Worm (Caenorhabditis elegans) whole organism, L1 larva: Measurements from ENCODE around the gene ceh-40.

ENCODE experiments used
- C16A3.4 ChIP-seq: fragments of 150-350 bp; optimal IDR thresholded peaks from 2 replicates; lab custom pipeline; 2014; ENCODE audit warnings: missing biosample characterization, missing genetic modification characterization
- alr-1 ChIP-seq: fragments of 200-800 bp; sonication (Bioruptor generic); optimal IDR thresholded peaks from 2 replicates; lab custom pipeline; 2018; ENCODE audit warnings: borderline replicate concordance, mild to moderate bottlenecking, missing genetic modification characterization, missing compliant biosample characterization
- ama-1 ChIP-seq: fragments of 150-350 bp; optimal IDR thresholded peaks from 2 replicates; lab custom pipeline; 2014
- blmp-1 ChIP-seq: fragments of 150-350 bp; optimal IDR thresholded peaks from 2 replicates; lab custom pipeline; 2014; ENCODE audit warnings: missing biosample characterization, missing genetic modification characterization
- ceh-63 ChIP-seq: fragments of 200-800 bp; sonication (Bioruptor generic); optimal IDR thresholded peaks from 2 replicates; lab custom pipeline; 2018; ENCODE audit warnings: mild to moderate bottlenecking, missing genetic modification characterization, missing compliant biosample characterization
- ceh-82 ChIP-seq, 3 experiments: fragments of 150-350 bp in 1 of 3; sonication (generic microtip) in 2 of 3; optimal IDR thresholded peaks; 2 replicates each; lab custom pipeline; 2014 to 2017; ENCODE audit warnings: missing biosample characterization in 3 of 3, missing genetic modification characterization in 3 of 3
- ces-1 ChIP-seq: fragments of 150-350 bp; optimal IDR thresholded peaks from 2 replicates; lab custom pipeline; 2014; ENCODE audit warnings: missing biosample characterization, missing genetic modification reagents, missing genetic modification characterization
- dpl-1 ChIP-seq, 3 experiments: fragments of 150-350 bp in 2 of 3; sonication (generic microtip) in 1 of 3; optimal IDR thresholded peaks; 2 replicates each; lab custom pipeline; 2014 to 2017; ENCODE audit warnings: missing biosample characterization in 3 of 3, missing genetic modification characterization in 3 of 3, missing genetic modification reagents in 3 of 3
- dsc-1 ChIP-seq: sonication (generic microtip); optimal IDR thresholded peaks from 2 replicates; lab custom pipeline; 2016; ENCODE audit warnings: mild to moderate bottlenecking, missing genetic modification characterization, missing compliant biosample characterization
- efl-1 ChIP-seq, 4 experiments: fragments of 150-350 bp; optimal IDR thresholded peaks in 3 of 4; peaks in 1 of 4; 1 replicate in 1 of 4; 2 replicates in 3 of 4; lab custom pipeline; 2014; ENCODE audit warnings: missing biosample characterization in 2 of 4, missing genetic modification characterization in 2 of 4, missing genetic modification reagents in 2 of 4
- efl-3 ChIP-seq: fragments of 200-800 bp; sonication (Bioruptor generic); optimal IDR thresholded peaks from 2 replicates; lab custom pipeline; 2018; ENCODE audit warnings: mild to moderate bottlenecking, missing genetic modification characterization, missing compliant biosample characterization
- ets-5 ChIP-seq: fragments of 200-800 bp; sonication (Bioruptor generic); IDR thresholded peaks from 2 replicates; pipeline ENCODE4 v1.3.6; 2022; ENCODE audit warnings: missing genetic modification characterization, missing compliant biosample characterization
- fkh-4 ChIP-seq: sonication (generic microtip); optimal IDR thresholded peaks from 2 replicates; lab custom pipeline; 2016; ENCODE audit warnings: missing compliant biosample characterization, missing genetic modification characterization, borderline replicate concordance
- grh-1 ChIP-seq: fragments of 200-800 bp; sonication (Bioruptor generic); IDR thresholded peaks from 2 replicates; pipeline ENCODE4 v1.3.6; 2022; ENCODE audit warnings: missing genetic modification reagents, missing genetic modification characterization, missing compliant biosample characterization
- irx-1 ChIP-seq: sonication (generic microtip); optimal IDR thresholded peaks from 2 replicates; lab custom pipeline; 2016; ENCODE audit warnings: missing genetic modification characterization, missing compliant biosample characterization
- isw-1 ChIP-seq: fragments of 200-800 bp; sonication (Bioruptor generic); IDR thresholded peaks from 2 replicates; pipeline ENCODE4 v1.3.6; 2022; ENCODE audit warnings: missing genetic modification characterization, missing compliant biosample characterization
- jun-1 ChIP-seq: fragments of 150-350 bp; optimal IDR thresholded peaks from 2 replicates; lab custom pipeline; 2014; ENCODE audit warnings: missing biosample characterization, missing genetic modification reagents, missing genetic modification characterization
- lin-39 ChIP-seq: fragments of 150-350 bp; optimal IDR thresholded peaks from 2 replicates; lab custom pipeline; 2014; ENCODE audit warnings: missing biosample characterization, missing genetic modification reagents, missing genetic modification characterization
- lir-3 ChIP-seq: sonication (generic microtip); optimal IDR thresholded peaks from 2 replicates; lab custom pipeline; 2016; ENCODE audit warnings: mild to moderate bottlenecking, missing genetic modification characterization, moderate library complexity, missing compliant biosample characterization; ENCODE audit not compliant: poor library complexity
- mab-9 ChIP-seq: fragments of 200-800 bp; sonication (Bioruptor generic); IDR thresholded peaks from 2 replicates; pipeline ENCODE4 v1.3.6; 2022; ENCODE audit warnings: missing genetic modification reagents, missing genetic modification characterization, missing compliant biosample characterization
- mef-2 ChIP-seq: fragments of 150-350 bp; optimal IDR thresholded peaks from 2 replicates; lab custom pipeline; 2014; ENCODE audit warnings: missing biosample characterization, missing genetic modification characterization
- nhr-237 ChIP-seq: fragments of 150-350 bp; optimal IDR thresholded peaks from 2 replicates; lab custom pipeline; 2014; ENCODE audit warnings: missing biosample characterization, missing genetic modification characterization
- nhr-28 ChIP-seq: fragments of 150-350 bp; optimal IDR thresholded peaks from 2 replicates; lab custom pipeline; 2014; ENCODE audit warnings: missing biosample characterization, missing genetic modification characterization
- nhr-77 ChIP-seq: fragments of 150-350 bp; optimal IDR thresholded peaks from 2 replicates; lab custom pipeline; 2014; ENCODE audit warnings: missing biosample characterization, missing genetic modification characterization
- nhr-84 ChIP-seq: sonication (generic microtip); optimal IDR thresholded peaks from 2 replicates; lab custom pipeline; 2017; ENCODE audit warnings: missing biosample characterization, missing genetic modification characterization
- nhr-85 ChIP-seq: sonication (generic microtip); peaks from one replicate; lab custom pipeline; 2016; ENCODE audit warnings: missing genetic modification characterization, inconsistent platforms, missing compliant biosample characterization
- pqm-1 ChIP-seq: sonication (generic microtip); optimal IDR thresholded peaks from 3 replicates; lab custom pipeline; 2017; ENCODE audit warnings: missing biosample characterization, missing genetic modification characterization
- rnt-1 ChIP-seq: sonication (generic microtip); optimal IDR thresholded peaks from 2 replicates; lab custom pipeline; 2016; ENCODE audit warnings: mild to moderate bottlenecking, missing genetic modification characterization, moderate library complexity, missing compliant biosample characterization
- skn-1 ChIP-seq: fragments of 150-350 bp; optimal IDR thresholded peaks from 2 replicates; lab custom pipeline; 2014; ENCODE audit warnings: missing biosample characterization, missing genetic modification characterization
- sptf-1 ChIP-seq: fragments of 150-350 bp; optimal IDR thresholded peaks from 2 replicates; lab custom pipeline; 2014; ENCODE audit warnings: missing biosample characterization, missing genetic modification characterization
- sup-37 ChIP-seq: fragments of 200-800 bp; sonication (Bioruptor generic); optimal IDR thresholded peaks from 2 replicates; lab custom pipeline; 2018; ENCODE audit warnings: mild to moderate bottlenecking, missing genetic modification characterization, missing compliant biosample characterization
- swsn-7 ChIP-seq: sonication (generic microtip); optimal IDR thresholded peaks from 2 replicates; lab custom pipeline; 2016; ENCODE audit warnings: missing genetic modification characterization, missing compliant biosample characterization
- tlp-1 ChIP-seq: fragments of 150-350 bp; optimal IDR thresholded peaks from 2 replicates; lab custom pipeline; 2014; ENCODE audit warnings: missing biosample characterization, missing genetic modification characterization
- unc-130 ChIP-seq: fragments of 150-350 bp; optimal IDR thresholded peaks from 2 replicates; lab custom pipeline; 2017; ENCODE audit warnings: missing biosample characterization, missing genetic modification characterization, inconsistent platforms
- vab-15 ChIP-seq: sonication (generic microtip); optimal IDR thresholded peaks from 2 replicates; lab custom pipeline; 2017; ENCODE audit warnings: missing genotype, mild to moderate bottlenecking, missing genetic modification characterization, missing compliant biosample characterization
- xbp-1 ChIP-seq: sonication (generic microtip); optimal IDR thresholded peaks from 2 replicates; lab custom pipeline; 2016; ENCODE audit warnings: missing genetic modification characterization, missing compliant biosample characterization
- ztf-11 ChIP-seq, 2 experiments: sonication (generic microtip); optimal IDR thresholded peaks; 2 replicates each; lab custom pipeline; 2016 to 2017; ENCODE audit warnings: missing genetic modification characterization in 2 of 2, missing biosample characterization in 1 of 2, missing compliant biosample characterization in 1 of 2

ceh-40 gene

ce11 chrX:12358957-12359356, 38.4 kb upstream of the ceh-40 start, which contains the start of gene nspc-14:
TSS of gene nspc-14 (minus strand) at chrX:12359057.
- TF ChIP-seq nhr-28 (tag; lab: Kevin White, UChicago) = no peak
- no peak for TF ChIP-seq pqm-1 (tag; lab: Kevin White, UChicago)
- TF ChIP-seq alr-1 (tag; lab: Kevin White, UChicago) = no peak
- TF ChIP-seq ceh-82 (tag; optimal IDR thresholded peaks at IDR 0.05; lab: Kevin White, UChicago) = no peak
- no peak for TF ChIP-seq lir-3 (tag; lab: Kevin White, UChicago)
- TF ChIP-seq jun-1 (tag; lab: Kevin White, UChicago) = no peak
- TF ChIP-seq tlp-1 (tag; lab: Kevin White, UChicago) = no peak
- no peak for TF ChIP-seq ets-5 (GFP tag; lab: Robert Waterston, UW)
- TF ChIP-seq efl-3 (GFP tag; lab: Kevin White, UChicago) = no peak
- no peak for TF ChIP-seq nhr-77 (tag; lab: Kevin White, UChicago)
- no peak for TF ChIP-seq ztf-11 (tag; optimal IDR thresholded peaks at IDR 0.05; lab: Kevin White, UChicago)

ce11 chrX:12357127-12357526, 36.5 kb upstream of the ceh-40 start, which contains the start of gene nspc-13:
TSS of gene nspc-13 (plus strand) at chrX:12357427.
- TF ChIP-seq swsn-7 (tag; lab: Kevin White, UChicago) = no peak
- TF ChIP-seq C16A3.4 = no peak
- no peak for TF ChIP-seq lir-3 (tag; lab: Kevin White, UChicago)
- no peak for TF ChIP-seq vab-15
- no peak for TF ChIP-seq skn-1 (tag; lab: Kevin White, UChicago)
- TF ChIP-seq unc-130 = no peak
- no peak for TF ChIP-seq mab-9
- TF ChIP-seq efl-1 (optimal IDR thresholded peaks at IDR 0.05; lab: Kevin White, UChicago) = no peak
- no peak for TF ChIP-seq efl-1 (GFP tag; optimal IDR thresholded peaks at IDR 0.05 in 1 of 2; lab: Kevin White, UChicago)
- no peak for TF ChIP-seq alr-1 (tag; lab: Kevin White, UChicago)
- no peak for TF ChIP-seq mef-2 (tag; lab: Kevin White, UChicago)
- no peak for TF ChIP-seq blmp-1
- no peak for TF ChIP-seq fkh-4
- TF ChIP-seq dsc-1 = no peak
- no peak for TF ChIP-seq xbp-1
- no peak for TF ChIP-seq lin-39 (tag; lab: Kevin White, UChicago)
- TF ChIP-seq isw-1 (GFP tag; lab: Robert Waterston, UW) = no peak
- TF ChIP-seq sup-37 = no peak
- TF ChIP-seq, all 84 proteins: peak for 0

ce11 chrX:12356581-12356980, 36.0 kb upstream of the ceh-40 start, which contains the start of gene nspc-12:
TSS of gene nspc-12 (minus strand) at chrX:12356681.
- TF ChIP-seq nhr-77 (tag; lab: Kevin White, UChicago) = no peak
- TF ChIP-seq ces-1 = no peak
- TF ChIP-seq ets-5 (GFP tag; lab: Robert Waterston, UW) = no peak
- TF ChIP-seq mef-2 (tag; lab: Kevin White, UChicago) = no peak
- no peak for TF ChIP-seq grh-1
- no peak for TF ChIP-seq dpl-1 (GFP tag; optimal IDR thresholded peaks at IDR 0.05; lab: Kevin White, UChicago)
- no peak for TF ChIP-seq ama-1 (lab: Kevin White, UChicago)
- TF ChIP-seq ceh-63 (GFP tag; lab: Kevin White, UChicago) = no peak
- no peak for TF ChIP-seq lir-3 (tag; lab: Kevin White, UChicago)
- no peak for TF ChIP-seq isw-1 (GFP tag; lab: Robert Waterston, UW)
- TF ChIP-seq sptf-1 = no peak
- no peak for TF ChIP-seq nhr-84 (tag; lab: Kevin White, UChicago)
- TF ChIP-seq rnt-1 = no peak
- no peak for TF ChIP-seq irx-1 (tag; lab: Kevin White, UChicago)

ce11 chrX:12352872-12353271, 32.3 kb upstream of the ceh-40 start, which contains the start of gene F42F12.4:
TSS of gene F42F12.4 (minus strand) at chrX:12352947.
- TF ChIP-seq nhr-85 (peak; percentile 51), nhr-237 (tag; lab: Kevin White, UChicago) (no peak)
